Worm (Caenorhabditis elegans): ENCODE measurements around the gene fbxa-165.
A peak's percentile ranks its signal among the peaks of the same experiment; 100 is the strongest.

fbxa-165 gene

ce11 chrII:1659729-1660128 is 43.4 kb upstream of the fbxa-165 start:
- TF ChIP-seq elt-2 (tag; optimal IDR thresholded peaks at IDR 0.05), result peak; percentile 16

- TF ChIP-seq ceh-14 (tag; optimal IDR thresholded peaks at IDR 0.05), result no peak
- no peak for TF ChIP-seq K09A11.1 (tag; optimal IDR thresholded peaks at IDR 0.05; ENCODE audit: insufficient read depth)
- no peak for TF ChIP-seq ref-2 (tag; optimal IDR thresholded peaks at IDR 0.05)
- no peak for TF ChIP-seq gmeb-2 (tag; optimal IDR thresholded peaks at IDR 0.05)
- TF ChIP-seq ceh-31 (tag; optimal IDR thresholded peaks at IDR 0.05), result no peak
- no peak for TF ChIP-seq dve-1 (tag; optimal IDR thresholded peaks at IDR 0.05)
- no peak for TF ChIP-seq nhr-232 (tag; optimal IDR thresholded peaks at IDR 0.05)
- no peak for TF ChIP-seq ets-4 (tag; optimal IDR thresholded peaks at IDR 0.05)
- no peak for TF ChIP-seq nfya-1 (tag; optimal IDR thresholded peaks at IDR 0.05)
- no peak for TF ChIP-seq pha-2 (tag; optimal IDR thresholded peaks at IDR 0.05)
- TF ChIP-seq lin-11 (tag; optimal IDR thresholded peaks at IDR 0.05), result no peak
- TF ChIP-seq hlh-30 (tag; optimal IDR thresholded peaks at IDR 0.05; ENCODE audit: insufficient read depth), result no peak
- TF ChIP-seq zip-5 (tag; optimal IDR thresholded peaks at IDR 0.05), result no peak
- no peak for TF ChIP-seq ceh-24 (tag; optimal IDR thresholded peaks at IDR 0.05)
Observed at ce11 chrII:1657202-1657601, 40.9 kb upstream of the fbxa-165 start, which contains the start of gene ZC204.12. Gene ZC204.12, minus strand, starts transcription at chrII:1657302.

ce11 chrII:1654917-1655316 is 38.6 kb upstream of the fbxa-165 start, which contains the start of gene btb-12:
Gene btb-12, plus strand, starts transcription at chrII:1655217.
- TF ChIP-seq ceh-14 (tag; optimal IDR thresholded peaks at IDR 0.05) (no peak), madf-2 (tag; optimal IDR thresholded peaks at IDR 0.05) (no peak)

- no peak for TF ChIP-seq ceh-2 (tag; optimal IDR thresholded peaks at IDR 0.05)
- no peak for TF ChIP-seq ceh-31 (tag; optimal IDR thresholded peaks at IDR 0.05)
- TF ChIP-seq C38D4.7 (GFP tag; optimal IDR thresholded peaks at IDR 0.05), result no peak
- no peak for TF ChIP-seq pqm-1 (tag; optimal IDR thresholded peaks at IDR 0.05)
- TF ChIP-seq unc-3 (GFP tag; conservative IDR thresholded peaks at IDR 0.05), result no peak
- no peak for TF ChIP-seq unc-3 (tag; optimal IDR thresholded peaks at IDR 0.05)
- TF ChIP-seq nhr-11 (tag; optimal IDR thresholded peaks at IDR 0.05), result no peak
- TF ChIP-seq elt-2 (tag; optimal IDR thresholded peaks at IDR 0.05), result no peak
Observed at ce11 chrII:1653397-1653796, 37.1 kb upstream of the fbxa-165 start, which contains the start of gene fbxb-15. Gene fbxb-15, minus strand, starts transcription at chrII:1653497.

ce11 chrII:1651804-1652203 is 35.5 kb upstream of the fbxa-165 start, which contains the start of gene fbxb-16:
Gene fbxb-16, minus strand, starts transcription at chrII:1651904.
- TF ChIP-seq ttx-3 (tag; optimal IDR thresholded peaks at IDR 0.05) (no peak), K02D7.2 (tag; optimal IDR thresholded peaks at IDR 0.05) (no peak), ceh-30 (tag; optimal IDR thresholded peaks at IDR 0.05) (no peak), unc-55 (GFP tag; optimal IDR thresholded peaks at IDR 0.05) (no peak), pha-2 (tag; optimal IDR thresholded peaks at IDR 0.05) (no peak), ceh-18 (tag; optimal IDR thresholded peaks at IDR 0.05) (no peak), tbx-7 (tag; optimal IDR thresholded peaks at IDR 0.05) (no peak), ama-1 (optimal IDR thresholded peaks at IDR 0.05) (no peak), madf-2 (tag; optimal IDR thresholded peaks at IDR 0.05) (no peak), dve-1 (tag; optimal IDR thresholded peaks at IDR 0.05) (no peak)

ce11 chrII:1650502-1650901 is 34.2 kb upstream of the fbxa-165 start, which contains the start of gene fbxb-20:
Gene fbxb-20, minus strand, starts transcription at chrII:1650602.
- TF ChIP-seq mec-3 (tag; optimal IDR thresholded peaks at IDR 0.05; ENCODE audit: borderline replicate concordance) (no peak), sox-2 (GFP tag; IDR thresholded peaks at IDR 0.05) (no peak), ztf-16 (tag; optimal IDR thresholded peaks at IDR 0.05) (no peak), sox-4 (tag; optimal IDR thresholded peaks at IDR 0.05) (no peak), elt-4 (tag; optimal IDR thresholded peaks at IDR 0.05) (no peak), gmeb-2 (tag; optimal IDR thresholded peaks at IDR 0.05) (no peak), pros-1 (tag; optimal IDR thresholded peaks at IDR 0.05) (no peak), sdc-2 (tag; optimal IDR thresholded peaks at IDR 0.05) (no peak), F13H6.1 (tag; optimal IDR thresholded peaks at IDR 0.05) (no peak), ceh-6 (GFP tag; optimal IDR thresholded peaks at IDR 0.05) (no peak), che-1 (tag; optimal IDR thresholded peaks at IDR 0.05) (no peak), nfya-1 (tag; optimal IDR thresholded peaks at IDR 0.05) (no peak), npax-4 (tag; optimal IDR thresholded peaks at IDR 0.05) (no peak)

Data from whole organism, late embryonic.